Fruit fly (Drosophila melanogaster) whole organism, embryonic: ENCODE measurements around the gene BckdhA.
A peak's percentile ranks its signal among the peaks of the same experiment; 100 is the strongest.

ENCODE experiments used
- ATbp ChIP-seq: fragments of 200-800 bp; sonication (Bioruptor generic); optimal IDR thresholded peaks from 2 replicates; lab custom pipeline; 2017; ENCODE audit warnings: missing biosample characterization, mild to moderate bottlenecking, missing genetic modification characterization, missing genetic modification reagents
- Adf1 ChIP-seq: fragments of 200-800 bp; sonication (Bioruptor generic); IDR thresholded peaks from 2 replicates; pipeline ENCODE4 v1.3.6; 2022; ENCODE audit warnings: missing biosample characterization, missing genetic modification characterization
- Atf-2 ChIP-seq: fragments of 200-800 bp; sonication (Bioruptor generic); optimal IDR thresholded peaks from 2 replicates; lab custom pipeline; 2016; ENCODE audit warnings: missing biosample characterization, missing genetic modification characterization
- Bdp1 ChIP-seq: fragments of 200-800 bp; sonication (Bioruptor generic); optimal IDR thresholded peaks from 3 replicates; lab custom pipeline; 2016; ENCODE audit warnings: missing biosample characterization, missing genetic modification characterization
- CG10209 ChIP-seq: fragments of 200-800 bp; sonication (Bioruptor generic); optimal IDR thresholded peaks from 3 replicates; lab custom pipeline; 2017; ENCODE audit warnings: missing biosample characterization, mild to moderate bottlenecking, missing genetic modification characterization, missing genetic modification reagents
- CG10274 ChIP-seq: fragments of 200-800 bp; sonication (Bioruptor generic); optimal IDR thresholded peaks from 3 replicates; lab custom pipeline; 2017; ENCODE audit warnings: missing biosample characterization, mild to moderate bottlenecking, missing genetic modification characterization
- CG10321 ChIP-seq: fragments of 200-800 bp; sonication (Bioruptor generic); IDR thresholded peaks from 2 replicates; pipeline ENCODE4 v1.3.6; 2022; ENCODE audit warnings: missing biosample characterization, missing genetic modification characterization
- CG10959 ChIP-seq: fragments of 200-800 bp; sonication (Bioruptor generic); IDR thresholded peaks from 2 replicates; pipeline ENCODE4 v1.3.6; 2022; ENCODE audit warnings: missing biosample characterization, missing genetic modification characterization
- CG11247 ChIP-seq: fragments of 200-800 bp; sonication (Bioruptor generic); IDR thresholded peaks from 2 replicates; pipeline ENCODE4 v1.3.6; 2022; ENCODE audit warnings: missing biosample characterization, missing genetic modification characterization
- CG11560 ChIP-seq: fragments of 200-800 bp; sonication (Bioruptor generic); IDR thresholded peaks from 3 replicates; pipeline ENCODE4 v1.3.6; 2022; ENCODE audit warnings: missing biosample characterization, missing genetic modification characterization
- CG12659 ChIP-seq: fragments of 200-800 bp; sonication (Bioruptor generic); optimal IDR thresholded peaks from 3 replicates; lab custom pipeline; 2017; ENCODE audit warnings: mild to moderate bottlenecking, missing biosample characterization, missing genetic modification reagents, missing genetic modification characterization
- CG13775 ChIP-seq: fragments of 200-800 bp; sonication (Bioruptor generic); optimal IDR thresholded peaks from 3 replicates; lab custom pipeline; 2017; ENCODE audit warnings: missing biosample characterization, mild to moderate bottlenecking, missing genetic modification characterization
- CG15011 ChIP-seq: fragments of 200-800 bp; sonication (Bioruptor generic); optimal IDR thresholded peaks from 3 replicates; lab custom pipeline; 2018; ENCODE audit warnings: missing biosample characterization, mild to moderate bottlenecking, missing genetic modification characterization
- CG15073 ChIP-seq: fragments of 200-800 bp; sonication (Bioruptor generic); optimal IDR thresholded peaks from 2 replicates; lab custom pipeline; 2016; ENCODE audit warnings: missing biosample characterization, missing genetic modification characterization
- CG15696 ChIP-seq: fragments of 200-800 bp; sonication (Bioruptor generic); optimal IDR thresholded peaks from 2 replicates; lab custom pipeline; 2019; ENCODE audit warnings: missing biosample characterization, mild to moderate bottlenecking, missing genetic modification characterization, moderate library complexity
- CG17912 ChIP-seq: fragments of 200-800 bp; sonication (Bioruptor generic); optimal IDR thresholded peaks from 2 replicates; lab custom pipeline; 2018; ENCODE audit warnings: missing biosample characterization, mild to moderate bottlenecking, missing genetic modification characterization
- CG2129 ChIP-seq: fragments of 200-800 bp; sonication (Bioruptor generic); IDR thresholded peaks from 2 replicates; pipeline ENCODE4 v1.3.6; 2022; ENCODE audit warnings: missing biosample characterization, missing genetic modification characterization; ENCODE audit not compliant: partially characterized antibody
- CG2889 ChIP-seq: fragments of 200-800 bp; sonication (Bioruptor generic); IDR thresholded peaks from 3 replicates; pipeline ENCODE4 v1.3.6; 2022; ENCODE audit warnings: missing biosample characterization, missing genetic modification characterization
- CG31388 ChIP-seq: fragments of 200-800 bp; sonication (Bioruptor generic); optimal IDR thresholded peaks from 2 replicates; lab custom pipeline; 2016; ENCODE audit warnings: missing biosample characterization, missing genetic modification characterization
- CG6791 ChIP-seq: fragments of 200-800 bp; sonication (Bioruptor generic); IDR thresholded peaks from 3 replicates; pipeline ENCODE4 v1.3.6; 2022; ENCODE audit warnings: missing biosample characterization, missing genetic modification characterization; ENCODE audit not compliant: partially characterized antibody
- CG9932 ChIP-seq: fragments of 200-800 bp; sonication (Bioruptor generic); IDR thresholded peaks from 2 replicates; pipeline ENCODE4 v1.3.6; 2022; ENCODE audit warnings: missing biosample characterization, missing genetic modification characterization
- Dbx ChIP-seq: fragments of 200-800 bp; sonication (Bioruptor generic); IDR thresholded peaks from 3 replicates; pipeline ENCODE4 v1.3.6; 2022; ENCODE audit warnings: missing biosample characterization, missing genetic modification characterization
- Dip2 ChIP-seq: fragments of 200-800 bp; sonication (Bioruptor generic); IDR thresholded peaks from 2 replicates; pipeline ENCODE4 v1.3.6; 2022; ENCODE audit warnings: missing biosample characterization, missing genetic modification characterization
- Doc2 ChIP-seq: fragments of 200-800 bp; sonication (Bioruptor generic); IDR thresholded peaks from 2 replicates; pipeline ENCODE4 v1.3.6; 2022; ENCODE audit warnings: missing biosample characterization, missing genetic modification characterization
- E2f1 ChIP-seq: fragments of 200-800 bp; sonication (Bioruptor generic); IDR thresholded peaks from 2 replicates; pipeline ENCODE4 v1.3.6; 2022; ENCODE audit warnings: missing biosample characterization, missing genetic modification characterization
- ERR ChIP-seq: fragments of 200-800 bp; sonication (Bioruptor generic); optimal IDR thresholded peaks from 2 replicates; lab custom pipeline; 2016; ENCODE audit warnings: missing biosample characterization, missing genetic modification characterization
- Fer2 ChIP-seq: fragments of 200-800 bp; sonication (Bioruptor generic); optimal IDR thresholded peaks from 2 replicates; lab custom pipeline; 2018; ENCODE audit warnings: missing biosample characterization, mild to moderate bottlenecking, missing genetic modification characterization, moderate library complexity
- Gsc ChIP-seq: fragments of 200-800 bp; sonication (Bioruptor generic); IDR thresholded peaks from 2 replicates; pipeline ENCODE4 v1.3.6; 2022; ENCODE audit warnings: missing biosample characterization, missing genetic modification characterization
- Gug ChIP-seq: fragments of 200-800 bp; sonication (Bioruptor generic); IDR thresholded peaks from 4 replicates; pipeline ENCODE4 v1.3.6; 2022; ENCODE audit warnings: missing biosample characterization, missing genetic modification characterization
- Hey ChIP-seq: fragments of 200-800 bp; sonication (Bioruptor generic); optimal IDR thresholded peaks from 3 replicates; lab custom pipeline; 2018; ENCODE audit warnings: missing biosample characterization, mild to moderate bottlenecking, missing genetic modification characterization
- Sox102F ChIP-seq: fragments of 200-800 bp; sonication (Bioruptor generic); optimal IDR thresholded peaks from 2 replicates; lab custom pipeline; 2018; ENCODE audit warnings: missing biosample characterization, mild to moderate bottlenecking, missing genetic modification characterization, moderate library complexity
- Sry-δ ChIP-seq: fragments of 200-800 bp; sonication (Bioruptor generic); optimal IDR thresholded peaks from 2 replicates; lab custom pipeline; 2016; ENCODE audit warnings: missing biosample characterization, missing genetic modification characterization
- ato ChIP-seq: fragments of 200-800 bp; sonication (Bioruptor generic); IDR thresholded peaks from 2 replicates; pipeline ENCODE4 v1.3.6; 2022; ENCODE audit warnings: missing biosample characterization, missing genetic modification characterization; ENCODE audit not compliant: partially characterized antibody
- bowl ChIP-seq: fragments of 200-800 bp; sonication (Bioruptor generic); IDR thresholded peaks from 2 replicates; pipeline ENCODE4 v1.3.6; 2022; ENCODE audit warnings: missing biosample characterization, missing genetic modification characterization
- chif ChIP-seq, 2 experiments: fragments of 200-800 bp; sonication (Bioruptor generic); optimal IDR thresholded peaks; 3 replicates each; lab custom pipeline; 2016; ENCODE audit warnings: missing biosample characterization in 2 of 2, missing genetic modification characterization in 2 of 2
- chn ChIP-seq: fragments of 200-800 bp; sonication (Bioruptor generic); optimal IDR thresholded peaks from 2 replicates; lab custom pipeline; 2016; ENCODE audit warnings: missing biosample characterization, missing genetic modification characterization
- croc ChIP-seq: fragments of 200-800 bp; sonication (Bioruptor generic); conservative IDR thresholded peaks from 3 replicates; pipeline ENCODE4 v1.3.6; 2022; ENCODE audit warnings: missing biosample characterization, missing genetic modification characterization
- dmrt11E ChIP-seq: fragments of 200-800 bp; sonication (Bioruptor generic); optimal IDR thresholded peaks from 3 replicates; lab custom pipeline; 2018; ENCODE audit warnings: missing biosample characterization, mild to moderate bottlenecking, missing genetic modification characterization, moderate library complexity
- gcm ChIP-seq: fragments of 200-800 bp; sonication (Bioruptor generic); optimal IDR thresholded peaks from 2 replicates; lab custom pipeline; 2019; ENCODE audit warnings: missing biosample characterization, mild to moderate bottlenecking, missing genetic modification characterization, moderate library complexity
- ham ChIP-seq: fragments of 200-800 bp; sonication (Bioruptor generic); IDR thresholded peaks from 2 replicates; pipeline ENCODE4 v1.3.6; 2022; ENCODE audit warnings: missing biosample characterization, missing genetic modification characterization
- jing ChIP-seq: fragments of 200-800 bp; sonication (Bioruptor generic); optimal IDR thresholded peaks from 2 replicates; lab custom pipeline; 2018; ENCODE audit warnings: missing biosample characterization, mild to moderate bottlenecking, missing genetic modification characterization
- klu ChIP-seq: fragments of 200-800 bp; sonication (Bioruptor generic); IDR thresholded peaks from 2 replicates; pipeline ENCODE4 v1.3.6; 2022; ENCODE audit warnings: missing biosample characterization, missing genetic modification characterization
- lilli ChIP-seq: fragments of 200-800 bp; sonication (Bioruptor generic); optimal IDR thresholded peaks from 3 replicates; lab custom pipeline; 2016; ENCODE audit warnings: missing biosample characterization, missing genetic modification characterization
- nmo ChIP-seq: fragments of 200-800 bp; sonication (Bioruptor generic); optimal IDR thresholded peaks from 2 replicates; lab custom pipeline; 2018; ENCODE audit warnings: missing biosample characterization, mild to moderate bottlenecking, missing genetic modification characterization, moderate library complexity
- odd ChIP-seq: fragments of 200-800 bp; sonication (Bioruptor generic); optimal IDR thresholded peaks from 2 replicates; lab custom pipeline; 2017; ENCODE audit warnings: missing biosample characterization, mild to moderate bottlenecking, missing genetic modification characterization
- org-1 ChIP-seq: fragments of 200-800 bp; sonication (Bioruptor generic); optimal IDR thresholded peaks from 2 replicates; lab custom pipeline; 2017; ENCODE audit warnings: missing biosample characterization, missing genetic modification characterization
- slbo ChIP-seq: fragments of 200-800 bp; sonication (Bioruptor generic); IDR thresholded peaks from 2 replicates; pipeline ENCODE4 v1.3.6; 2022; ENCODE audit warnings: missing biosample characterization, missing genetic modification characterization
- toy ChIP-seq: fragments of 200-800 bp; sonication (Bioruptor generic); IDR thresholded peaks from 2 replicates; pipeline ENCODE4 v1.3.6; 2022; ENCODE audit warnings: missing biosample characterization, missing genetic modification characterization
- twi ChIP-seq: fragments of 200-800 bp; optimal IDR thresholded peaks from 2 replicates; lab custom pipeline; 2019; ENCODE audit warnings: missing biosample characterization, mild to moderate bottlenecking, missing genetic modification characterization, moderate library complexity
- wek ChIP-seq: fragments of 200-800 bp; sonication (Bioruptor generic); optimal IDR thresholded peaks from 3 replicates; lab custom pipeline; 2018; ENCODE audit warnings: missing biosample characterization, mild to moderate bottlenecking, missing genetic modification characterization, moderate library complexity
- zfh1 ChIP-seq: fragments of 200-800 bp; sonication (Bioruptor generic); IDR thresholded peaks from 3 replicates; pipeline ENCODE4 v1.3.6; 2022; ENCODE audit warnings: missing biosample characterization, missing genetic modification characterization

Gene BckdhA

dm6 chr3R:9551013-9551658 lies 4.4 kb upstream of the BckdhA start (continued):
- no peak for TF ChIP-seq CG10321
- no peak for TF ChIP-seq ato
- no peak for TF ChIP-seq CG11560 (tag; lab: Robert Waterston, UW)
- no peak for TF ChIP-seq CG9932
- TF ChIP-seq chif (GFP tag; optimal IDR thresholded peaks at IDR 0.05; lab: Kevin White, UChicago) = no peak
- no peak for TF ChIP-seq Dbx
- TF ChIP-seq CG15073 (GFP tag; lab: Kevin White, UChicago) = no peak
- no peak for TF ChIP-seq Adf1 (GFP tag; lab: Robert Waterston, UW)
- TF ChIP-seq chn = peak; percentile 76
- TF ChIP-seq Atf-2 (GFP tag; lab: Kevin White, UChicago) = no peak
- TF ChIP-seq CG10959 (GFP tag; lab: Robert Waterston, UW) = no peak
- no peak for TF ChIP-seq bowl (GFP tag; lab: Robert Waterston, UW)
- TF ChIP-seq E2f1 (GFP tag; lab: Robert Waterston, UW) = no peak
- no peak for TF ChIP-seq croc
- TF ChIP-seq twi (tag; lab: Kevin White, UChicago) = no peak
- no peak for TF ChIP-seq slbo (GFP tag; lab: Robert Waterston, UW)
- TF ChIP-seq CG2889 (GFP tag; lab: Robert Waterston, UW) = no peak
- peak; percentile 24 for TF ChIP-seq ATbp (GFP tag; lab: Kevin White, UChicago)
- no peak for TF ChIP-seq CG10209 (GFP tag; lab: Kevin White, UChicago)
- no peak for TF ChIP-seq Gug (GFP tag; lab: Robert Waterston, UW)
- no peak for TF ChIP-seq dmrt11E (tag; lab: Kevin White, UChicago)
- no peak for TF ChIP-seq CG10274 (GFP tag; lab: Kevin White, UChicago)
- TF ChIP-seq ham = no peak
- TF ChIP-seq Bdp1 (GFP tag; lab: Kevin White, UChicago) = peak; percentile 27
- peak; percentile 68 for TF ChIP-seq odd (GFP tag; lab: Kevin White, UChicago)
- peak; percentile 27 for TF ChIP-seq Sry-δ (GFP tag; lab: Kevin White, UChicago)
- TF ChIP-seq gcm (GFP tag; lab: Kevin White, UChicago) = peak; percentile 68
- TF ChIP-seq org-1 = peak; percentile 25
- TF ChIP-seq CG15696 (tag; lab: Kevin White, UChicago) = no peak
- no peak for TF ChIP-seq Gsc (GFP tag; lab: Robert Waterston, UW)
- TF ChIP-seq jing (GFP tag; lab: Kevin White, UChicago) = no peak
- peak; percentile 69 for TF ChIP-seq ERR (GFP tag; lab: Kevin White, UChicago)
- no peak for TF ChIP-seq CG6791 (GFP tag; lab: Robert Waterston, UW)
- TF ChIP-seq CG31388 (GFP tag; lab: Kevin White, UChicago) = no peak
- TF ChIP-seq Sox102F (GFP tag; lab: Kevin White, UChicago) = no peak
- TF ChIP-seq CG13775 (GFP tag; lab: Kevin White, UChicago) = no peak
- TF ChIP-seq CG2129 = no peak
- peak; percentile 43 for TF ChIP-seq CG12659 (GFP tag; lab: Kevin White, UChicago)
- TF ChIP-seq lilli (GFP tag; lab: Kevin White, UChicago) = peak; percentile 25
- peak; percentile 19 for TF ChIP-seq CG15011
- no peak for TF ChIP-seq Fer2 (tag; lab: Kevin White, UChicago)
- no peak for TF ChIP-seq Dip2 (GFP tag; lab: Robert Waterston, UW)
- TF ChIP-seq klu = no peak
- no peak for TF ChIP-seq CG11247 (GFP tag; lab: Robert Waterston, UW)
- TF ChIP-seq CG17912 (GFP tag; lab: Kevin White, UChicago) = peak; percentile 87
- TF ChIP-seq Hey = peak; percentile 29
- TF ChIP-seq toy (GFP tag; lab: Robert Waterston, UW) = no peak
- TF ChIP-seq Doc2 (GFP tag; lab: Robert Waterston, UW) = no peak
- peak; percentile 73 for TF ChIP-seq wek (GFP tag; lab: Kevin White, UChicago)
- TF ChIP-seq zfh1 (GFP tag; lab: Robert Waterston, UW) = no peak
- no peak for TF ChIP-seq nmo (GFP tag; lab: Kevin White, UChicago)
